Worm (Caenorhabditis elegans) whole organism, young adult: ENCODE data around the gene wapl-1.
A peak's percentile ranks its signal among the peaks of the same experiment; 100 is the strongest.

ENCODE experiments used
- B0336.3 ChIP-seq: fragments of 200-800 bp; sonication (Bioruptor generic); IDR thresholded peaks from 2 replicates; pipeline ENCODE4 v1.3.6; 2022; ENCODE audit warnings: missing genetic modification characterization, missing compliant biosample characterization
- F10E7.11 ChIP-seq: sonication (generic microtip); optimal IDR thresholded peaks from 2 replicates; lab custom pipeline; 2017; ENCODE audit warnings: mild to moderate bottlenecking, missing genetic modification characterization, moderate library complexity, missing compliant biosample characterization
- F22D6.2 ChIP-seq: sonication (generic microtip); optimal IDR thresholded peaks from 2 replicates; lab custom pipeline; 2016; ENCODE audit warnings: mild to moderate bottlenecking, missing genetic modification characterization, missing compliant biosample characterization
- F39B2.1 ChIP-seq: fragments of 200-800 bp; sonication (Bioruptor generic); IDR thresholded peaks from 2 replicates; pipeline ENCODE4 v1.3.6; 2022; ENCODE audit warnings: missing genetic modification reagents, missing genetic modification characterization, missing compliant biosample characterization
- F49E8.2 ChIP-seq: sonication (generic microtip); optimal IDR thresholded peaks from 3 replicates; lab custom pipeline; 2017; ENCODE audit warnings: missing genetic modification characterization, mild to moderate bottlenecking, missing compliant biosample characterization, antibody characterized with exemption, moderate library complexity; ENCODE audit not compliant: insufficient read depth
- F52B5.7 ChIP-seq: sonication (generic microtip); optimal IDR thresholded peaks from 2 replicates; lab custom pipeline; 2016; ENCODE audit warnings: mild to moderate bottlenecking, missing genetic modification characterization, missing compliant biosample characterization
- F57C9.4 ChIP-seq: sonication (generic microtip); optimal IDR thresholded peaks from 2 replicates; lab custom pipeline; 2017; ENCODE audit warnings: mild to moderate bottlenecking, missing genetic modification characterization, missing compliant biosample characterization
- Y53G8AR.9 ChIP-seq: fragments of 200-800 bp; sonication (Bioruptor generic); conservative IDR thresholded peaks from 2 replicates; pipeline ENCODE4 v1.3.6; 2022; ENCODE audit warnings: missing genetic modification reagents, missing genetic modification characterization, missing compliant biosample characterization
- Y79H2A.3 ChIP-seq: fragments of 200-800 bp; sonication (Bioruptor generic); conservative IDR thresholded peaks from 2 replicates; pipeline ENCODE4 v1.3.6; 2022; ENCODE audit warnings: missing genetic modification reagents, missing genetic modification characterization, missing compliant biosample characterization
- ama-1 ChIP-seq, 3 experiments: fragments of 150-350 bp in 1 of 3; sonication (generic microtip) in 2 of 3; optimal IDR thresholded peaks; 2 replicates each; lab custom pipeline; 2014 to 2018; ENCODE audit warnings: missing biosample characterization in 2 of 3, missing genetic modification characterization in 2 of 3, missing genetic modification reagents in 2 of 3
- athp-1 ChIP-seq: sonication (generic microtip); optimal IDR thresholded peaks from 2 replicates; lab custom pipeline; 2017; ENCODE audit warnings: mild to moderate bottlenecking, missing genetic modification characterization, missing compliant biosample characterization
- attf-6 ChIP-seq: fragments of 200-800 bp; sonication (Bioruptor generic); IDR thresholded peaks from 2 replicates; pipeline ENCODE4 v1.3.6; 2022; ENCODE audit warnings: missing genetic modification reagents, missing genetic modification characterization, missing compliant biosample characterization
- bed-2 ChIP-seq: fragments of 200-800 bp; sonication (Bioruptor generic); IDR thresholded peaks from 2 replicates; pipeline ENCODE4 v1.3.6; 2022; ENCODE audit warnings: missing genetic modification reagents, missing genetic modification characterization, missing compliant biosample characterization
- ccch-3 ChIP-seq: fragments of 200-800 bp; sonication (Bioruptor generic); optimal IDR thresholded peaks from 2 replicates; lab custom pipeline; 2018; ENCODE audit warnings: mild to moderate bottlenecking, missing genetic modification characterization, missing compliant biosample characterization
- cebp-1 ChIP-seq, 2 experiments: fragments of 200-800 bp in 1 of 2; sonication (Bioruptor generic) in 1 of 2; sonication (generic microtip) in 1 of 2; IDR thresholded peaks in 1 of 2; optimal IDR thresholded peaks in 1 of 2; 2 replicates each; pipeline versions ENCODE4 v1.3.6 to Lab custom; 2017 to 2022; ENCODE audit warnings: missing compliant biosample characterization in 2 of 2, missing genetic modification characterization in 2 of 2, mild to moderate bottlenecking in 1 of 2, missing genetic modification reagents in 1 of 2, moderate library complexity in 1 of 2
- ceh-27 ChIP-seq: fragments of 200-800 bp; sonication (Bioruptor generic); optimal IDR thresholded peaks from 2 replicates; lab custom pipeline; 2018; ENCODE audit warnings: mild to moderate bottlenecking, missing genetic modification characterization, moderate library complexity, missing compliant biosample characterization
- ceh-79 ChIP-seq: sonication (generic microtip); optimal IDR thresholded peaks from 2 replicates; lab custom pipeline; 2017; ENCODE audit warnings: mild to moderate bottlenecking, missing genetic modification characterization, missing compliant biosample characterization
- chd-7 ChIP-seq: sonication (generic microtip); optimal IDR thresholded peaks from 2 replicates; lab custom pipeline; 2016; ENCODE audit warnings: mild to moderate bottlenecking, missing genetic modification characterization, moderate library complexity, missing compliant biosample characterization
- egl-18 ChIP-seq: fragments of 200-800 bp; sonication (Bioruptor generic); IDR thresholded peaks from 2 replicates; pipeline ENCODE4 v1.3.6; 2022; ENCODE audit warnings: missing genetic modification reagents, missing genetic modification characterization, missing compliant biosample characterization
- hlh-12 ChIP-seq: sonication (generic microtip); optimal IDR thresholded peaks from 2 replicates; lab custom pipeline; 2016; ENCODE audit warnings: missing genetic modification characterization, missing compliant biosample characterization
- hmg-20 ChIP-seq: fragments of 200-800 bp; sonication (Bioruptor generic); IDR thresholded peaks from 2 replicates; pipeline ENCODE4 v1.3.6; 2022; ENCODE audit warnings: missing genetic modification reagents, missing genetic modification characterization, missing compliant biosample characterization
- hsf-1 ChIP-seq: fragments of 200-800 bp; sonication (Bioruptor generic); IDR thresholded peaks from 2 replicates; pipeline ENCODE4 v1.3.6; 2022; ENCODE audit warnings: missing genetic modification reagents, missing genetic modification characterization, missing compliant biosample characterization
- lag-1 ChIP-seq: fragments of 200-800 bp; sonication (Bioruptor generic); IDR thresholded peaks from 2 replicates; pipeline ENCODE4 v1.3.6; 2022; ENCODE audit warnings: missing genetic modification reagents, missing genetic modification characterization, missing compliant biosample characterization
- let-526 ChIP-seq: fragments of 200-800 bp; sonication (Bioruptor generic); IDR thresholded peaks from 2 replicates; pipeline ENCODE4 v1.3.6; 2022; ENCODE audit warnings: missing genetic modification reagents, missing genetic modification characterization, missing compliant biosample characterization
- lin-35 ChIP-seq, 3 experiments: fragments of 150-350 bp in 2 of 3; sonication (generic microtip) in 1 of 3; optimal IDR thresholded peaks; 2 replicates each; lab custom pipeline; 2014 to 2018; ENCODE audit warnings: missing biosample characterization in 3 of 3, missing genetic modification characterization in 3 of 3, missing genetic modification reagents in 3 of 3
- lin-54 ChIP-seq: fragments of 200-800 bp; sonication (Bioruptor generic); optimal IDR thresholded peaks from 2 replicates; lab custom pipeline; 2018; ENCODE audit warnings: mild to moderate bottlenecking, missing genetic modification characterization, missing compliant biosample characterization
- madf-6 ChIP-seq: fragments of 200-800 bp; sonication (Bioruptor generic); IDR thresholded peaks from 2 replicates; pipeline ENCODE4 v1.3.6; 2022; ENCODE audit warnings: missing genetic modification reagents, missing genetic modification characterization, missing compliant biosample characterization
- mes-4 ChIP-seq: sonication (generic microtip); optimal IDR thresholded peaks from 2 replicates; lab custom pipeline; 2016; ENCODE audit warnings: missing genotype, missing genetic modification characterization, missing compliant biosample characterization
- mxl-1 ChIP-seq: sonication (generic microtip); optimal IDR thresholded peaks from 2 replicates; lab custom pipeline; 2016; ENCODE audit warnings: missing genetic modification characterization, missing compliant biosample characterization
- nfya-2 ChIP-seq: fragments of 200-800 bp; sonication (Bioruptor generic); IDR thresholded peaks from 2 replicates; pipeline ENCODE4 v1.3.6; 2022; ENCODE audit warnings: missing genetic modification reagents, missing genetic modification characterization, missing compliant biosample characterization
- nhr-120 ChIP-seq: fragments of 200-800 bp; sonication (Bioruptor generic); IDR thresholded peaks from 2 replicates; pipeline ENCODE4 v1.3.6; 2022; ENCODE audit warnings: missing genetic modification characterization, missing compliant biosample characterization
- nhr-80 ChIP-seq: sonication (generic microtip); optimal IDR thresholded peaks from 2 replicates; lab custom pipeline; 2016; ENCODE audit warnings: missing genetic modification characterization, missing compliant biosample characterization
- pbrm-1 ChIP-seq: fragments of 200-800 bp; sonication (Bioruptor generic); IDR thresholded peaks from 2 replicates; pipeline ENCODE4 v1.3.6; 2022; ENCODE audit warnings: missing genetic modification reagents, missing genetic modification characterization, missing compliant biosample characterization
- rcor-1 ChIP-seq: fragments of 200-800 bp; sonication (Bioruptor generic); IDR thresholded peaks from 2 replicates; pipeline ENCODE4 v1.3.6; 2022; ENCODE audit warnings: missing genetic modification reagents, missing genetic modification characterization, missing compliant biosample characterization
- sdz-38 ChIP-seq: sonication (generic microtip); optimal IDR thresholded peaks from 2 replicates; lab custom pipeline; 2016; ENCODE audit warnings: missing genotype, missing genetic modification characterization, missing compliant biosample characterization
- sea-2 ChIP-seq: fragments of 200-800 bp; sonication (Bioruptor generic); IDR thresholded peaks from 2 replicates; pipeline ENCODE4 v1.3.6; 2022; ENCODE audit warnings: missing genetic modification characterization, missing compliant biosample characterization
- snpc-1.1 ChIP-seq: sonication (generic microtip); optimal IDR thresholded peaks from 2 replicates; lab custom pipeline; 2017; ENCODE audit warnings: missing genetic modification characterization, mild to moderate bottlenecking, missing compliant biosample characterization, antibody characterized with exemption, moderate library complexity, missing genotype, missing genetic modification reagents; ENCODE audit not compliant: insufficient read depth
- somi-1 ChIP-seq: fragments of 200-800 bp; sonication (Bioruptor generic); optimal IDR thresholded peaks from 2 replicates; lab custom pipeline; 2018; ENCODE audit warnings: mild to moderate bottlenecking, missing genetic modification characterization, missing compliant biosample characterization
- tbp1 ChIP-seq: fragments of 200-800 bp; sonication (Bioruptor generic); optimal IDR thresholded peaks from 2 replicates; lab custom pipeline; 2018; ENCODE audit warnings: mild to moderate bottlenecking, missing genetic modification characterization, missing compliant biosample characterization
- tlf-1 ChIP-seq: fragments of 200-800 bp; sonication (Bioruptor generic); optimal IDR thresholded peaks from 2 replicates; lab custom pipeline; 2018; ENCODE audit warnings: mild to moderate bottlenecking, missing genetic modification characterization, missing compliant biosample characterization
- ztf-25 ChIP-seq: fragments of 200-800 bp; sonication (Bioruptor generic); IDR thresholded peaks from 2 replicates; pipeline ENCODE4 v1.3.6; 2022; ENCODE audit warnings: missing genetic modification reagents, missing genetic modification characterization, missing compliant biosample characterization
- ztf-26 ChIP-seq: sonication (generic microtip); optimal IDR thresholded peaks from 2 replicates; lab custom pipeline; 2017; ENCODE audit warnings: missing genetic modification characterization, missing compliant biosample characterization
- ztf-6 ChIP-seq: fragments of 200-800 bp; sonication (Bioruptor generic); IDR thresholded peaks from 2 replicates; pipeline ENCODE4 v1.3.6; 2022; ENCODE audit warnings: missing genetic modification reagents, missing genetic modification characterization, missing compliant biosample characterization

wapl-1 gene

DNA sequence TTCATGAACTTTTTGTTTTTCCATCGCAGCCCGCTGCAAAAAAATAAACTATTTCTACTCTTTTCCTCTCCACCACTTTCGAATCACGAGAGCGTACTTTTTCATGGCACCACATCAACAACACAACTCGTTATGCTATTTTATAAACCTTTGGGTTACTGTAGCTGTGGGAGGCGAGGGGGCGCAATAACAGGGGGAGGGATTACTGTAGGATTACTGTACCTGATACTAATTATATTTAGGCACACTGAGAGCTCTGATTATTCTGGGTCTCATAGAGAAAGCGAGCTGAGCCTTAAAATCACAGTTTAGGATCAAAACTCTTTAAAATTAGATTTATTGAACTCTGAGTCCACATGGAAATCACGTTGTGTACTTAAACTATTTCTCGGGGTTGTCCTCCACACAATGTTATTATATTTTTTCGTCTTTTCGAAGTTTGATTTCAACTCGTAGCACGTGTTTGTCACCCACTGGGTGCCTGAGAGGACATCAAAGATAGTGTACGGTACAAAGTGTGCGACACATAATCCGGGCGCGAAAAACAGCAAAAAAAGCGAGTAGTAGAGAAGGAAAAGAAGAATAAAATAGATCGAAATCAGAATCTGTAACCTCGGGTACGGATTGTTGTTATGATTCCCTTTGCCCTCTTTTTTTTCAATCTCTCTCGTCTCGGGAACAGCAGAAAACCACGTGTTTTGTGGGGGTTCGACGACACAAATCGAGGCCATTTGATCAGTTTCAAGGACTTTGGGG, 27.1 kb upstream of the wapl-1 start (continued):
- TF ChIP-seq ccch-3 (no peak), cebp-1 (GFP tag; IDR thresholded peaks at IDR 0.05; lab: Robert Waterston, UW) (no peak), cebp-1 (tag; optimal IDR thresholded peaks at IDR 0.05; lab: Kevin White, UChicago) (peak; percentile 44), B0336.3 (GFP tag; lab: Robert Waterston, UW) (no peak; the same call in none of the 2 replicates), egl-18 (GFP tag; lab: Robert Waterston, UW) (no peak), chd-7 (tag; lab: Kevin White, UChicago) (peak; percentile 11), let-526 (peak; percentile 8; the same call in 1 of the 2 replicates), F52B5.7 (tag; lab: Kevin White, UChicago) (no peak), lin-54 (GFP tag; lab: Kevin White, UChicago) (no peak), lag-1 (GFP tag; lab: Robert Waterston, UW) (no peak), ceh-27 (GFP tag; lab: Kevin White, UChicago) (peak; percentile 11), nhr-120 (no peak), tbp1 (GFP tag; lab: Kevin White, UChicago) (peak; percentile 11), ztf-25 (GFP tag; lab: Robert Waterston, UW) (no peak), lin-35 (GFP tag; optimal IDR thresholded peaks at IDR 0.05; lab: Kevin White, UChicago) (peak in 1 of 3 experiments; percentile 14), attf-6 (GFP tag; lab: Robert Waterston, UW) (0 out of 2 replicates have a peak, but pooled peaks have one; percentile 23), pbrm-1 (no peak), nhr-80 (peak; percentile 30), F10E7.11 (tag; lab: Kevin White, UChicago) (no peak), F39B2.1 (GFP tag; lab: Robert Waterston, UW) (no peak), hlh-12 (tag; lab: Kevin White, UChicago) (no peak)

ce11 chrIV:4470885-4471772, 25.6 kb upstream of the wapl-1 start:
- TF ChIP-seq ztf-6 (no peak), somi-1 (GFP tag; lab: Kevin White, UChicago) (no peak), sea-2 (no peak), F49E8.2 (tag; lab: Kevin White, UChicago) (no peak), bed-2 (0 out of 2 replicates have a peak, but pooled peaks have one; percentile 22), F57C9.4 (peak; percentile 60), ztf-26 (no peak), ama-1 (optimal IDR thresholded peaks at IDR 0.05; lab: Kevin White, UChicago) (peak; percentile 47), ama-1 (GFP tag; optimal IDR thresholded peaks at IDR 0.05; lab: Kevin White, UChicago) (peak in 1 of 2 experiments; percentile 9), Y79H2A.3 (GFP tag; lab: Robert Waterston, UW) (no peak), snpc-1.1 (no peak), let-526 (no peak), rcor-1 (GFP tag; lab: Robert Waterston, UW) (no peak), F39B2.1 (GFP tag; lab: Robert Waterston, UW) (no peak), egl-18 (GFP tag; lab: Robert Waterston, UW) (no peak), ceh-79 (tag; lab: Kevin White, UChicago) (no peak), ccch-3 (no peak), madf-6 (GFP tag; lab: Robert Waterston, UW) (peak; percentile 53; the same call in 1 of the 2 replicates), F10E7.11 (tag; lab: Kevin White, UChicago) (no peak), sdz-38 (tag; lab: Kevin White, UChicago) (no peak), mxl-1 (tag; lab: Kevin White, UChicago) (no peak), pbrm-1 (peak; percentile 72; the same call in 1 of the 2 replicates), hmg-20 (GFP tag; lab: Robert Waterston, UW) (no peak), Y53G8AR.9 (GFP tag; lab: Robert Waterston, UW) (no peak), lag-1 (GFP tag; lab: Robert Waterston, UW) (no peak), F22D6.2 (tag; lab: Kevin White, UChicago) (no peak), mes-4 (no peak), tlf-1 (GFP tag; lab: Kevin White, UChicago) (no peak), athp-1 (no peak), hsf-1 (GFP tag; lab: Robert Waterston, UW) (no peak), nfya-2 (GFP tag; lab: Robert Waterston, UW) (no peak)
